Fruit fly (Drosophila melanogaster) whole organism, embryonic: ENCODE results near the gene CG8301.
A peak's percentile ranks its signal among the peaks of the same experiment; 100 is the strongest.

ENCODE experiments used
- Aef1 ChIP-seq: fragments of 200-800 bp; sonication (Bioruptor generic); IDR thresholded peaks from 3 replicates; pipeline ENCODE4 v1.3.6; 2022; ENCODE audit warnings: missing biosample characterization, missing genetic modification characterization
- BEAF-32 ChIP-seq: fragments of 200-800 bp; sonication (Bioruptor generic); optimal IDR thresholded peaks from 3 replicates; lab custom pipeline; 2017; ENCODE audit warnings: missing biosample characterization, missing genetic modification characterization, mild to moderate bottlenecking, moderate library complexity, missing genetic modification reagents
- Bgb ChIP-seq: fragments of 200-800 bp; sonication (Bioruptor generic); IDR thresholded peaks from 2 replicates; pipeline ENCODE4 v1.3.6; 2022; ENCODE audit warnings: missing biosample characterization, missing genetic modification characterization; ENCODE audit not compliant: partially characterized antibody
- CG10431 ChIP-seq: fragments of 200-800 bp; sonication (Bioruptor generic); optimal IDR thresholded peaks from 3 replicates; lab custom pipeline; 2018; ENCODE audit warnings: missing biosample characterization, mild to moderate bottlenecking, missing genetic modification characterization
- CG10462 ChIP-seq: fragments of 200-800 bp; sonication (Bioruptor generic); optimal IDR thresholded peaks from 2 replicates; lab custom pipeline; 2016; ENCODE audit warnings: missing biosample characterization, missing genetic modification characterization
- CG11398 ChIP-seq: fragments of 200-800 bp; sonication (Bioruptor generic); optimal IDR thresholded peaks from 2 replicates; lab custom pipeline; 2016; ENCODE audit warnings: missing biosample characterization, missing genetic modification characterization
- CG13123 ChIP-seq: fragments of 200-800 bp; sonication (Bioruptor generic); optimal IDR thresholded peaks from 2 replicates; lab custom pipeline; 2016; ENCODE audit warnings: missing biosample characterization, missing genetic modification characterization
- CG13296 ChIP-seq: fragments of 200-800 bp; sonication (Bioruptor generic); optimal IDR thresholded peaks from 3 replicates; lab custom pipeline; 2018; ENCODE audit warnings: missing biosample characterization, mild to moderate bottlenecking, missing genetic modification characterization
- CG14050 ChIP-seq: fragments of 200-800 bp; sonication (Bioruptor generic); IDR thresholded peaks from 3 replicates; pipeline ENCODE4 v1.3.6; 2022; ENCODE audit warnings: missing biosample characterization, missing genetic modification characterization
- CG2202 ChIP-seq: fragments of 200-800 bp; sonication (Bioruptor generic); optimal IDR thresholded peaks from 2 replicates; lab custom pipeline; 2018; ENCODE audit warnings: missing biosample characterization, mild to moderate bottlenecking, missing genetic modification characterization
- CG3163 ChIP-seq: fragments of 200-800 bp; sonication (Bioruptor generic); optimal IDR thresholded peaks from 3 replicates; lab custom pipeline; 2016; ENCODE audit warnings: missing biosample characterization, missing genetic modification characterization
- CG3281 ChIP-seq: fragments of 200-800 bp; sonication (Bioruptor generic); optimal IDR thresholded peaks from 3 replicates; lab custom pipeline; 2017; ENCODE audit warnings: missing biosample characterization, mild to moderate bottlenecking, missing genetic modification characterization
- CG34224 ChIP-seq: fragments of 200-800 bp; sonication (Bioruptor generic); IDR thresholded peaks from 3 replicates; pipeline ENCODE4 v1.3.6; 2022; ENCODE audit warnings: missing biosample characterization, missing genetic modification characterization; ENCODE audit not compliant: partially characterized antibody
- CG4820 ChIP-seq: fragments of 200-800 bp; sonication (Bioruptor generic); optimal IDR thresholded peaks from 3 replicates; lab custom pipeline; 2016; ENCODE audit warnings: missing biosample characterization, missing genetic modification characterization
- CG7271 ChIP-seq: fragments of 200-800 bp; sonication (Bioruptor generic); optimal IDR thresholded peaks from 2 replicates; lab custom pipeline; 2018; ENCODE audit warnings: missing biosample characterization, mild to moderate bottlenecking, missing genetic modification characterization, moderate library complexity
- CG7556 ChIP-seq: fragments of 200-800 bp; sonication (Bioruptor generic); optimal IDR thresholded peaks from 2 replicates; lab custom pipeline; 2017; ENCODE audit warnings: missing biosample characterization, mild to moderate bottlenecking, missing genetic modification characterization
- CG8290 ChIP-seq, 3 experiments: fragments of 200-800 bp; sonication (Bioruptor generic); optimal IDR thresholded peaks; 2 replicates each; lab custom pipeline; 2016 to 2019; ENCODE audit warnings: missing biosample characterization in 3 of 3, missing genetic modification characterization in 3 of 3, mild to moderate bottlenecking in 2 of 3, moderate library complexity in 1 of 3
- CG9609 ChIP-seq: fragments of 200-800 bp; sonication (Bioruptor generic); optimal IDR thresholded peaks from 3 replicates; lab custom pipeline; 2016; ENCODE audit warnings: missing biosample characterization, missing genetic modification characterization
- CoRest ChIP-seq: fragments of 200-800 bp; sonication (Bioruptor generic); optimal IDR thresholded peaks from 3 replicates; lab custom pipeline; 2018; ENCODE audit warnings: missing biosample characterization, mild to moderate bottlenecking, missing genetic modification characterization, moderate library complexity
- CrebB ChIP-seq: fragments of 200-800 bp; sonication (Bioruptor generic); optimal IDR thresholded peaks from 3 replicates; lab custom pipeline; 2018; ENCODE audit warnings: missing biosample characterization, mild to moderate bottlenecking, missing genetic modification characterization
- D ChIP-seq, 2 experiments: fragments of 200-800 bp in 1 of 2; fragments of >200 bp in 1 of 2; sonication (Bioruptor generic) in 1 of 2; optimal IDR thresholded peaks; 2 replicates in 1 of 2; 3 replicates in 1 of 2; lab custom pipeline; 2017; ENCODE audit warnings: mild to moderate bottlenecking in 1 of 2, missing biosample characterization in 1 of 2, missing genetic modification characterization in 1 of 2, missing genetic modification reagents in 1 of 2
- HLHmδ ChIP-seq: fragments of 200-800 bp; sonication (Bioruptor generic); optimal IDR thresholded peaks from 2 replicates; lab custom pipeline; 2018; ENCODE audit warnings: missing biosample characterization, mild to moderate bottlenecking, missing genetic modification characterization, moderate library complexity
- HmgZ ChIP-seq: fragments of 200-800 bp; sonication (Bioruptor generic); optimal IDR thresholded peaks from 2 replicates; lab custom pipeline; 2018; ENCODE audit warnings: missing biosample characterization, mild to moderate bottlenecking, missing genetic modification characterization
- Max ChIP-seq: fragments of 200-800 bp; sonication (Bioruptor generic); optimal IDR thresholded peaks from 2 replicates; lab custom pipeline; 2016; ENCODE audit warnings: missing biosample characterization, mild to moderate bottlenecking, missing genetic modification characterization
- Rx ChIP-seq: fragments of 200-800 bp; sonication (Bioruptor generic); IDR thresholded peaks from 2 replicates; pipeline ENCODE4 v1.3.6; 2022; ENCODE audit warnings: missing biosample characterization, missing genetic modification characterization
- Spps ChIP-seq: fragments of 200-800 bp; sonication (Bioruptor generic); optimal IDR thresholded peaks from 2 replicates; lab custom pipeline; 2018; ENCODE audit warnings: missing biosample characterization, mild to moderate bottlenecking, missing genetic modification characterization
- Trl ChIP-seq, 3 experiments: fragments of >200 bp in 2 of 3; fragments of 200-800 bp in 1 of 3; sonication (Bioruptor generic) in 1 of 3; optimal IDR thresholded peaks; 2 replicates in 1 of 3; 3 replicates in 2 of 3; lab custom pipeline; 2016 to 2017; ENCODE audit warnings: missing biosample characterization in 1 of 3, missing genetic modification characterization in 1 of 3
- ase ChIP-seq: fragments of 200-800 bp; sonication (Bioruptor generic); IDR thresholded peaks from 3 replicates; pipeline ENCODE4 v1.3.6; 2022; ENCODE audit warnings: missing biosample characterization, missing genetic modification characterization
- cas ChIP-seq: fragments of 200-800 bp; sonication (Bioruptor generic); IDR thresholded peaks from 2 replicates; pipeline ENCODE4 v1.3.6; 2022; ENCODE audit warnings: missing biosample characterization, missing genetic modification characterization
- chif ChIP-seq, 2 experiments: fragments of 200-800 bp; sonication (Bioruptor generic); optimal IDR thresholded peaks; 3 replicates each; lab custom pipeline; 2016; ENCODE audit warnings: missing biosample characterization in 2 of 2, missing genetic modification characterization in 2 of 2
- crc ChIP-seq: fragments of 200-800 bp; sonication (Bioruptor generic); optimal IDR thresholded peaks from 2 replicates; lab custom pipeline; 2016; ENCODE audit warnings: missing biosample characterization, missing genetic modification characterization
- danr ChIP-seq: fragments of 200-800 bp; sonication (Bioruptor generic); IDR thresholded peaks from 2 replicates; pipeline ENCODE4 v1.3.6; 2022; ENCODE audit warnings: missing biosample characterization, missing genetic modification characterization
- disco-r ChIP-seq: fragments of 200-800 bp; sonication (Bioruptor generic); optimal IDR thresholded peaks from 2 replicates; lab custom pipeline; 2016; ENCODE audit warnings: missing biosample characterization, missing genetic modification characterization
- ewg ChIP-seq: fragments of 200-800 bp; sonication (Bioruptor generic); optimal IDR thresholded peaks from 3 replicates; lab custom pipeline; 2017; ENCODE audit warnings: mild to moderate bottlenecking, missing biosample characterization, missing genetic modification reagents, missing genetic modification characterization
- gcm2 ChIP-seq: fragments of 200-800 bp; sonication (Bioruptor generic); optimal IDR thresholded peaks from 2 replicates; lab custom pipeline; 2016; ENCODE audit warnings: missing biosample characterization, missing genetic modification characterization
- her ChIP-seq: fragments of 200-800 bp; sonication (Bioruptor generic); optimal IDR thresholded peaks from 2 replicates; lab custom pipeline; 2016; ENCODE audit warnings: missing biosample characterization, missing genetic modification characterization
- jigr1 ChIP-seq: fragments of 200-800 bp; sonication (Bioruptor generic); IDR thresholded peaks from 3 replicates; pipeline ENCODE4 v1.3.6; 2022; ENCODE audit warnings: missing biosample characterization, missing genetic modification characterization
- klu ChIP-seq: fragments of 200-800 bp; sonication (Bioruptor generic); IDR thresholded peaks from 2 replicates; pipeline ENCODE4 v1.3.6; 2022; ENCODE audit warnings: missing biosample characterization, missing genetic modification characterization
- lmd ChIP-seq: fragments of 200-800 bp; sonication (Bioruptor generic); IDR thresholded peaks from 2 replicates; pipeline ENCODE4 v1.3.6; 2022; ENCODE audit warnings: missing biosample characterization, missing genetic modification characterization
- mirr ChIP-seq: fragments of 200-800 bp; sonication (Bioruptor generic); optimal IDR thresholded peaks from 3 replicates; lab custom pipeline; 2018; ENCODE audit warnings: missing biosample characterization, mild to moderate bottlenecking, missing genetic modification characterization
- pan ChIP-seq, 4 experiments: fragments of >200 bp in 3 of 4; fragments of 200-800 bp in 1 of 4; sonication (Bioruptor generic) in 1 of 4; optimal IDR thresholded peaks in 3 of 4; IDR thresholded peaks in 1 of 4; 2 replicates each; pipeline versions ENCODE4 v1.3.6 to Lab custom; 2017 to 2022; ENCODE audit warnings: missing biosample characterization in 2 of 4, missing genetic modification characterization in 2 of 4, mixed read lengths in 1 of 4
- phol ChIP-seq: fragments of 200-800 bp; sonication (Bioruptor generic); optimal IDR thresholded peaks from 3 replicates; lab custom pipeline; 2018; ENCODE audit warnings: missing biosample characterization, mild to moderate bottlenecking, missing genetic modification characterization, moderate library complexity
- sc ChIP-seq, 3 experiments: fragments of >200 bp in 2 of 3; fragments of 200-800 bp in 1 of 3; sonication (Bioruptor generic) in 1 of 3; optimal IDR thresholded peaks; 2 replicates in 2 of 3; 3 replicates in 1 of 3; lab custom pipeline; 2017; ENCODE audit warnings: mild to moderate bottlenecking in 1 of 3, missing biosample characterization in 1 of 3, missing genetic modification characterization in 1 of 3, missing genetic modification reagents in 1 of 3
- ssp ChIP-seq: fragments of 200-800 bp; sonication (Bioruptor generic); IDR thresholded peaks from 2 replicates; pipeline ENCODE4 v1.3.6; 2022; ENCODE audit warnings: missing biosample characterization, missing genetic modification characterization
- tap ChIP-seq: fragments of 200-800 bp; optimal IDR thresholded peaks from 3 replicates; lab custom pipeline; 2019; ENCODE audit warnings: missing biosample characterization, mild to moderate bottlenecking, missing genetic modification characterization, moderate library complexity
- wor ChIP-seq: fragments of 200-800 bp; sonication (Bioruptor generic); IDR thresholded peaks from 2 replicates; pipeline ENCODE4 v1.3.6; 2022; ENCODE audit warnings: missing biosample characterization, missing genetic modification characterization
- z ChIP-seq: fragments of 200-800 bp; sonication (Bioruptor generic); IDR thresholded peaks from 3 replicates; pipeline ENCODE4 v1.3.6; 2022; ENCODE audit warnings: missing biosample characterization, missing genetic modification characterization

CG8301 gene

dm6 chr3R:9559413-9560014 lies 21.6 kb upstream of the CG8301 start, which contains the start of the genes AP-1mu and MBD-like (continued):
- TF ChIP-seq Max (GFP tag; lab: Kevin White, UChicago) (peak; percentile 76), Bgb (GFP tag; lab: Robert Waterston, UW) (no peak), cas (GFP tag; lab: Robert Waterston, UW) (peak; percentile 29; the same call in 1 of the 2 replicates), ase (0 out of 3 replicates have a peak, but pooled peaks have one; percentile 7), ssp (GFP tag; lab: Robert Waterston, UW) (peak; percentile 35; the same call in 1 of the 2 replicates), CG13296 (GFP tag; lab: Kevin White, UChicago) (peak; percentile 31), CG8290 (GFP tag; optimal IDR thresholded peaks at IDR 0.05; lab: Kevin White, UChicago) (peak; percentile 58), CG8290 (tag; optimal IDR thresholded peaks at IDR 0.05; lab: Kevin White, UChicago) (no peak), HLHmδ (GFP tag; lab: Kevin White, UChicago) (no peak), gcm2 (no peak), ewg (peak; percentile 58), chif (GFP tag; optimal IDR thresholded peaks at IDR 0.05; lab: Kevin White, UChicago) (peak; percentile 35 to 67), CG10462 (peak; percentile 41), CG11398 (GFP tag; lab: Kevin White, UChicago) (peak; percentile 34), CG7271 (no peak), mirr (GFP tag; lab: Kevin White, UChicago) (no peak), disco-r (GFP tag; lab: Kevin White, UChicago) (no peak), CG3281 (GFP tag; lab: Kevin White, UChicago) (peak; percentile 47), CG3163 (GFP tag; lab: Kevin White, UChicago) (no peak), wor (GFP tag; lab: Robert Waterston, UW) (peak; percentile 34; the same call in 1 of the 2 replicates), z (GFP tag; lab: Robert Waterston, UW) (no peak), D (optimal IDR thresholded peaks at IDR 0.05; lab: Kevin White, UChicago) (no peak), D (GFP tag; optimal IDR thresholded peaks at IDR 0.05; lab: Kevin White, UChicago) (no peak), CG10431 (GFP tag; lab: Kevin White, UChicago) (peak; percentile 3), Spps (tag; lab: Kevin White, UChicago) (no peak), klu (GFP tag; lab: Robert Waterston, UW) (peak; percentile 41; the same call in 1 of the 2 replicates), CG13123 (GFP tag; lab: Kevin White, UChicago) (peak; percentile 64), phol (tag; lab: Kevin White, UChicago) (peak; percentile 75), CG7556 (GFP tag; lab: Kevin White, UChicago) (peak; percentile 46), CG4820 (GFP tag; lab: Kevin White, UChicago) (peak; percentile 59), lmd (peak; percentile 60; the same call in 1 of the 2 replicates), her (peak; percentile 9), Rx (GFP tag; lab: Robert Waterston, UW) (peak; percentile 7; the same call in 1 of the 2 replicates), CG9609 (GFP tag; lab: Kevin White, UChicago) (peak; percentile 62), HmgZ (tag; lab: Kevin White, UChicago) (peak; percentile 80), BEAF-32 (peak; percentile 64), Aef1 (GFP tag; lab: Robert Waterston, UW) (peak; percentile 52), CG34224 (GFP tag; lab: Robert Waterston, UW) (peak; percentile 34; the same call in 1 of the 3 replicates), CrebB (no peak), pan (optimal IDR thresholded peaks at IDR 0.05; lab: Kevin White, UChicago) (no peak), pan (GFP tag; optimal IDR thresholded peaks at IDR 0.05 in 1 of 2, IDR thresholded peaks at IDR 0.05 in 1 of 2) (peak in 1 of 2 experiments; percentile 56), CoRest (tag; lab: Kevin White, UChicago) (peak; percentile 72), CG2202 (peak; percentile 37), jigr1 (GFP tag; lab: Robert Waterston, UW) (no peak), crc (GFP tag; lab: Kevin White, UChicago) (peak; percentile 30), danr (GFP tag; lab: Robert Waterston, UW) (no peak), Trl (optimal IDR thresholded peaks at IDR 0.05; lab: Kevin White, UChicago) (no peak), Trl (GFP tag; optimal IDR thresholded peaks at IDR 0.05; lab: Kevin White, UChicago) (peak; percentile 79), sc (optimal IDR thresholded peaks at IDR 0.05; lab: Kevin White, UChicago) (no peak), sc (GFP tag; optimal IDR thresholded peaks at IDR 0.05; lab: Kevin White, UChicago) (peak; percentile 30), tap (tag; lab: Kevin White, UChicago) (no peak), CG14050 (no peak)
